Fruit fly (Drosophila melanogaster) whole organism, embryonic: ENCODE results near the gene P58IPK.
A peak's percentile ranks its signal among the peaks of the same experiment; 100 is the strongest.

ENCODE experiments used
- BEAF-32 ChIP-seq: fragments of 200-800 bp; sonication (Bioruptor generic); optimal IDR thresholded peaks from 3 replicates; lab custom pipeline; 2017; ENCODE audit warnings: missing biosample characterization, missing genetic modification characterization, mild to moderate bottlenecking, moderate library complexity, missing genetic modification reagents
- C15 ChIP-seq: fragments of 200-800 bp; sonication (Bioruptor generic); IDR thresholded peaks from 3 replicates; pipeline ENCODE4 v1.3.6; 2022; ENCODE audit warnings: missing biosample characterization, missing genetic modification characterization
- CG10209 ChIP-seq: fragments of 200-800 bp; sonication (Bioruptor generic); optimal IDR thresholded peaks from 3 replicates; lab custom pipeline; 2017; ENCODE audit warnings: missing biosample characterization, mild to moderate bottlenecking, missing genetic modification characterization, missing genetic modification reagents
- CG11085 ChIP-seq: fragments of 200-800 bp; sonication (Bioruptor generic); IDR thresholded peaks from 2 replicates; pipeline ENCODE4 v1.3.6; 2022; ENCODE audit warnings: missing biosample characterization, missing genetic modification characterization
- CG11456 ChIP-seq: fragments of 200-800 bp; sonication (Bioruptor generic); IDR thresholded peaks from 3 replicates; pipeline ENCODE4 v1.3.6; 2022; ENCODE audit warnings: missing biosample characterization, missing genetic modification characterization
- CG12071 ChIP-seq: fragments of 200-800 bp; sonication (Bioruptor generic); optimal IDR thresholded peaks from 3 replicates; lab custom pipeline; 2018; ENCODE audit warnings: missing biosample characterization, mild to moderate bottlenecking, missing genetic modification characterization
- CG12155 ChIP-seq: fragments of 200-800 bp; sonication (Bioruptor generic); optimal IDR thresholded peaks from 3 replicates; lab custom pipeline; 2016; ENCODE audit warnings: missing biosample characterization, missing genetic modification characterization
- CG12236 ChIP-seq: fragments of 200-800 bp; sonication (Bioruptor generic); optimal IDR thresholded peaks from 2 replicates; lab custom pipeline; 2016; ENCODE audit warnings: missing biosample characterization, missing genetic modification characterization
- CG13624 ChIP-seq: fragments of 200-800 bp; sonication (Bioruptor generic); optimal IDR thresholded peaks from 2 replicates; lab custom pipeline; 2016; ENCODE audit warnings: missing biosample characterization, missing genetic modification characterization
- CG14050 ChIP-seq: fragments of 200-800 bp; sonication (Bioruptor generic); IDR thresholded peaks from 3 replicates; pipeline ENCODE4 v1.3.6; 2022; ENCODE audit warnings: missing biosample characterization, missing genetic modification characterization
- CG1529 ChIP-seq: fragments of 200-800 bp; sonication (Bioruptor generic); optimal IDR thresholded peaks from 3 replicates; lab custom pipeline; 2018; ENCODE audit warnings: missing biosample characterization, missing genetic modification characterization
- CG1603 ChIP-seq: fragments of 200-800 bp; sonication (Bioruptor generic); optimal IDR thresholded peaks from 2 replicates; lab custom pipeline; 2019; ENCODE audit warnings: missing biosample characterization, mild to moderate bottlenecking, missing genetic modification characterization, moderate library complexity
- CG16863 ChIP-seq: fragments of 200-800 bp; sonication (Bioruptor generic); optimal IDR thresholded peaks from 3 replicates; lab custom pipeline; 2016; ENCODE audit warnings: missing biosample characterization, missing genetic modification characterization
- CG17385 ChIP-seq: fragments of 200-800 bp; sonication (Bioruptor generic); optimal IDR thresholded peaks from 3 replicates; lab custom pipeline; 2018; ENCODE audit warnings: missing biosample characterization, mild to moderate bottlenecking, missing genetic modification characterization
- CG18599 ChIP-seq: fragments of 200-800 bp; sonication (Bioruptor generic); optimal IDR thresholded peaks from 3 replicates; lab custom pipeline; 2017; ENCODE audit warnings: missing biosample characterization, missing genetic modification characterization, mild to moderate bottlenecking, moderate library complexity, missing genetic modification reagents
- CG2129 ChIP-seq: fragments of 200-800 bp; sonication (Bioruptor generic); IDR thresholded peaks from 2 replicates; pipeline ENCODE4 v1.3.6; 2022; ENCODE audit warnings: missing biosample characterization, missing genetic modification characterization; ENCODE audit not compliant: partially characterized antibody
- CG2889 ChIP-seq: fragments of 200-800 bp; sonication (Bioruptor generic); IDR thresholded peaks from 3 replicates; pipeline ENCODE4 v1.3.6; 2022; ENCODE audit warnings: missing biosample characterization, missing genetic modification characterization
- CG33557 ChIP-seq: fragments of 200-800 bp; sonication (Bioruptor generic); optimal IDR thresholded peaks from 2 replicates; lab custom pipeline; 2019; ENCODE audit warnings: missing biosample characterization, mild to moderate bottlenecking, missing genetic modification characterization, moderate library complexity
- CG3407 ChIP-seq: fragments of 200-800 bp; sonication (Bioruptor generic); optimal IDR thresholded peaks from 2 replicates; lab custom pipeline; 2018; ENCODE audit warnings: missing biosample characterization, mild to moderate bottlenecking, missing genetic modification characterization
- CG3995 ChIP-seq: fragments of 200-800 bp; sonication (Bioruptor generic); optimal IDR thresholded peaks from 3 replicates; lab custom pipeline; 2016; ENCODE audit warnings: missing biosample characterization, missing genetic modification characterization
- CG4730 ChIP-seq: fragments of 200-800 bp; sonication (Bioruptor generic); IDR thresholded peaks from 2 replicates; pipeline ENCODE4 v1.3.6; 2022; ENCODE audit warnings: missing biosample characterization, missing genetic modification characterization
- CG4820 ChIP-seq: fragments of 200-800 bp; sonication (Bioruptor generic); optimal IDR thresholded peaks from 3 replicates; lab custom pipeline; 2016; ENCODE audit warnings: missing biosample characterization, missing genetic modification characterization
- CG7372 ChIP-seq: fragments of 200-800 bp; sonication (Bioruptor generic); IDR thresholded peaks from 2 replicates; pipeline ENCODE4 v1.3.6; 2022; ENCODE audit warnings: missing biosample characterization, missing genetic modification characterization
- CG8290 ChIP-seq, 3 experiments: fragments of 200-800 bp; sonication (Bioruptor generic); optimal IDR thresholded peaks; 2 replicates each; lab custom pipeline; 2016 to 2019; ENCODE audit warnings: missing biosample characterization in 3 of 3, missing genetic modification characterization in 3 of 3, mild to moderate bottlenecking in 2 of 3, moderate library complexity in 1 of 3
- CG9437 ChIP-seq: fragments of 200-800 bp; sonication (Bioruptor generic); optimal IDR thresholded peaks from 2 replicates; lab custom pipeline; 2018; ENCODE audit warnings: missing biosample characterization, mild to moderate bottlenecking, missing genetic modification characterization
- CG9797 ChIP-seq: fragments of 200-800 bp; sonication (Bioruptor generic); optimal IDR thresholded peaks from 3 replicates; lab custom pipeline; 2018; ENCODE audit warnings: missing biosample characterization, mild to moderate bottlenecking, missing genetic modification characterization
- D19B ChIP-seq: fragments of 200-800 bp; sonication (Bioruptor generic); optimal IDR thresholded peaks from 2 replicates; lab custom pipeline; 2017; ENCODE audit warnings: missing biosample characterization, mild to moderate bottlenecking, missing genetic modification characterization
- Dad ChIP-seq: fragments of 200-800 bp; sonication (Bioruptor generic); optimal IDR thresholded peaks from 3 replicates; lab custom pipeline; 2016; ENCODE audit warnings: missing biosample characterization, missing genetic modification characterization
- Hey ChIP-seq: fragments of 200-800 bp; sonication (Bioruptor generic); optimal IDR thresholded peaks from 3 replicates; lab custom pipeline; 2018; ENCODE audit warnings: missing biosample characterization, mild to moderate bottlenecking, missing genetic modification characterization
- Hr3 ChIP-seq: fragments of 200-800 bp; sonication (Bioruptor generic); optimal IDR thresholded peaks from 3 replicates; lab custom pipeline; 2016; ENCODE audit warnings: missing biosample characterization, missing genetic modification characterization
- Mrtf ChIP-seq: fragments of 200-800 bp; sonication (Bioruptor generic); IDR thresholded peaks from 3 replicates; pipeline ENCODE4 v1.3.6; 2022; ENCODE audit warnings: missing biosample characterization, missing genetic modification characterization
- NC2β ChIP-seq: fragments of 200-800 bp; sonication (Bioruptor generic); optimal IDR thresholded peaks from 2 replicates; lab custom pipeline; 2016; ENCODE audit warnings: missing biosample characterization, missing genetic modification characterization
- NFAT ChIP-seq: fragments of 200-800 bp; sonication (Bioruptor generic); IDR thresholded peaks from 2 replicates; pipeline ENCODE4 v1.3.6; 2022; ENCODE audit warnings: missing biosample characterization, missing genetic modification characterization
- Neu2 ChIP-seq: fragments of 200-800 bp; sonication (Bioruptor generic); optimal IDR thresholded peaks from 3 replicates; lab custom pipeline; 2016; ENCODE audit warnings: missing biosample characterization, missing genetic modification characterization, borderline replicate concordance
- Pdp1 ChIP-seq, 2 experiments: fragments of 200-800 bp; sonication (Bioruptor generic); optimal IDR thresholded peaks; 3 replicates each; lab custom pipeline; 2016; ENCODE audit warnings: missing biosample characterization in 2 of 2, missing genetic modification characterization in 2 of 2, mild to moderate bottlenecking in 1 of 2, moderate library complexity in 1 of 2
- abd-A ChIP-seq: fragments of 200-800 bp; sonication (Bioruptor generic); optimal IDR thresholded peaks from 3 replicates; lab custom pipeline; 2019; ENCODE audit warnings: missing biosample characterization, mild to moderate bottlenecking, missing genetic modification characterization, moderate library complexity
- chif ChIP-seq, 2 experiments: fragments of 200-800 bp; sonication (Bioruptor generic); optimal IDR thresholded peaks; 3 replicates each; lab custom pipeline; 2016; ENCODE audit warnings: missing biosample characterization in 2 of 2, missing genetic modification characterization in 2 of 2
- corto ChIP-seq: fragments of 200-800 bp; sonication (Bioruptor generic); optimal IDR thresholded peaks from 2 replicates; lab custom pipeline; 2016; ENCODE audit warnings: missing biosample characterization, mild to moderate bottlenecking, missing genetic modification characterization, moderate library complexity
- dan ChIP-seq: fragments of 200-800 bp; sonication (Bioruptor generic); IDR thresholded peaks from 2 replicates; pipeline ENCODE4 v1.3.6; 2022; ENCODE audit warnings: missing biosample characterization, missing genetic modification characterization
- ewg ChIP-seq: fragments of 200-800 bp; sonication (Bioruptor generic); optimal IDR thresholded peaks from 3 replicates; lab custom pipeline; 2017; ENCODE audit warnings: mild to moderate bottlenecking, missing biosample characterization, missing genetic modification reagents, missing genetic modification characterization
- gce ChIP-seq: fragments of 200-800 bp; sonication (Bioruptor generic); IDR thresholded peaks from 3 replicates; pipeline ENCODE4 v1.3.6; 2022; ENCODE audit warnings: missing biosample characterization, missing genetic modification characterization
- ham ChIP-seq: fragments of 200-800 bp; sonication (Bioruptor generic); IDR thresholded peaks from 2 replicates; pipeline ENCODE4 v1.3.6; 2022; ENCODE audit warnings: missing biosample characterization, missing genetic modification characterization
- inv ChIP-seq: fragments of 200-800 bp; sonication (Bioruptor generic); IDR thresholded peaks from 2 replicates; pipeline ENCODE4 v1.3.6; 2022; ENCODE audit warnings: missing biosample characterization, missing genetic modification characterization; ENCODE audit not compliant: partially characterized antibody
- ken ChIP-seq: fragments of 200-800 bp; sonication (Bioruptor generic); IDR thresholded peaks from 3 replicates; pipeline ENCODE4 v1.3.6; 2022; ENCODE audit warnings: missing biosample characterization, missing genetic modification characterization
- nom ChIP-seq: fragments of 200-800 bp; sonication (Bioruptor generic); optimal IDR thresholded peaks from 2 replicates; lab custom pipeline; 2017; ENCODE audit warnings: missing biosample characterization, missing genetic modification characterization, mild to moderate bottlenecking, moderate library complexity, missing genetic modification reagents
- otp ChIP-seq: fragments of 200-800 bp; sonication (Bioruptor generic); IDR thresholded peaks from 3 replicates; pipeline ENCODE4, ENCODE4 v1.3.6; 2022; ENCODE audit warnings: missing biosample characterization, missing genetic modification characterization
- sens ChIP-seq: fragments of 200-800 bp; sonication (Bioruptor generic); peaks from one replicate; lab custom pipeline; 2016; ENCODE audit warnings: missing biosample characterization, missing genetic modification characterization
- sisA ChIP-seq: fragments of 200-800 bp; sonication (Bioruptor generic); IDR thresholded peaks from 2 replicates; pipeline ENCODE4 v1.3.6; 2022; ENCODE audit warnings: missing biosample characterization, missing genetic modification characterization
- slbo ChIP-seq: fragments of 200-800 bp; sonication (Bioruptor generic); IDR thresholded peaks from 2 replicates; pipeline ENCODE4 v1.3.6; 2022; ENCODE audit warnings: missing biosample characterization, missing genetic modification characterization
- twi ChIP-seq: fragments of 200-800 bp; optimal IDR thresholded peaks from 2 replicates; lab custom pipeline; 2019; ENCODE audit warnings: missing biosample characterization, mild to moderate bottlenecking, missing genetic modification characterization, moderate library complexity

The P58IPK gene

DNA sequence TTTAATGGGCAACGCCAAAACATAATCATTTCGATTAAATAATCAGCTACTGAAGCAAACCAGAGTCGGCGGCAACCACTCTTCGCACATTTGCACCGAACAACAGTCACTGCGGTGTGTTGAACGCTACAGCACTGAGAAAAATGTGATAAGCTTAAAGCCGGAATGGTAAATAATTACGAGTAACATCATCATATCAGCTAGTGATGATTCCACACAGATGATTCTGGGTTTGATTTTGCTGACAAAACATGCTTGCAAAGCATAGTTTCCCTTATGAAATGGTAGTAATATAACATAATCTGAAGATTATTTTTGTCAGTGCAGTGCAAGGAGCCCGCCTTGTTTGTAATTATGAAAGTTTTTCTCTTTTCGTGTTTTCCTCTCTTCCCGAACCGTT lies 11.4 kb downstream of the P58IPK start (continued):
- TF ChIP-seq ham (GFP tag; lab: Robert Waterston, UW), result no peak
- TF ChIP-seq CG13624 (GFP tag; lab: Kevin White, UChicago), result no peak
- peak; percentile 51 for TF ChIP-seq CG33557 (GFP tag; lab: Kevin White, UChicago)
- peak; percentile 8; the same call in 1 of the 2 replicates for TF ChIP-seq slbo (GFP tag; lab: Robert Waterston, UW)
- peak; percentile 40 for TF ChIP-seq NC2β (GFP tag; lab: Kevin White, UChicago)
- peak; percentile 52 for TF ChIP-seq CG1529 (GFP tag; lab: Kevin White, UChicago)
- TF ChIP-seq NFAT (GFP tag; lab: Robert Waterston, UW), result no peak
- peak; percentile 32 for TF ChIP-seq Hr3 (GFP tag; lab: Kevin White, UChicago)
- TF ChIP-seq Pdp1 (GFP tag; optimal IDR thresholded peaks at IDR 0.05; lab: Kevin White, UChicago), result peak in 1 of 2 experiments; percentile 32
- TF ChIP-seq ewg (GFP tag; lab: Kevin White, UChicago), result peak; percentile 48
- peak; percentile 58 for TF ChIP-seq CG10209 (GFP tag; lab: Kevin White, UChicago)
- TF ChIP-seq CG16863 (GFP tag; lab: Kevin White, UChicago), result peak; percentile 59
- TF ChIP-seq CG3407 (GFP tag; lab: Kevin White, UChicago), result peak; percentile 54
- TF ChIP-seq CG11085 (GFP tag; lab: Robert Waterston, UW), result no peak
- no peak for TF ChIP-seq CG3995 (GFP tag; lab: Kevin White, UChicago)
- TF ChIP-seq CG4730 (GFP tag; lab: Robert Waterston, UW), result no peak
- TF ChIP-seq CG11456, result peak; percentile 8; the same call in 1 of the 3 replicates
- TF ChIP-seq Mrtf (GFP tag; lab: Robert Waterston, UW), result 0 out of 3 replicates have a peak, but pooled peaks have one; percentile 18
- peak; percentile 58; the same call in 1 of the 2 replicates for TF ChIP-seq sisA (GFP tag; lab: Robert Waterston, UW)
- TF ChIP-seq CG12155 (GFP tag; lab: Kevin White, UChicago), result no peak
- no peak for TF ChIP-seq Neu2 (GFP tag; lab: Kevin White, UChicago)
- peak; percentile 50 for TF ChIP-seq CG12071
- TF ChIP-seq D19B (GFP tag; lab: Kevin White, UChicago), result no peak
- TF ChIP-seq C15 (GFP tag; lab: Robert Waterston, UW), result no peak
- TF ChIP-seq Hey, result no peak
- TF ChIP-seq CG4820 (GFP tag; lab: Kevin White, UChicago), result peak; percentile 71
- peak; percentile 56 to 76 for TF ChIP-seq chif (GFP tag; optimal IDR thresholded peaks at IDR 0.05; lab: Kevin White, UChicago)
- no peak for TF ChIP-seq CG7372 (GFP tag; lab: Robert Waterston, UW)
- no peak for TF ChIP-seq CG9437 (GFP tag; lab: Kevin White, UChicago)
- TF ChIP-seq dan, result no peak
- peak; percentile 51 for TF ChIP-seq CG17385
- TF ChIP-seq CG18599 (GFP tag; lab: Kevin White, UChicago), result no peak
- no peak for TF ChIP-seq gce
- TF ChIP-seq CG1603 (tag; lab: Kevin White, UChicago), result peak; percentile 82
- TF ChIP-seq nom, result no peak
- TF ChIP-seq corto (GFP tag; lab: Kevin White, UChicago), result no peak
- peak; percentile 9 for TF ChIP-seq twi
- TF ChIP-seq inv (GFP tag; lab: Robert Waterston, UW), result no peak
- no peak; the same call in 2 of the 3 replicates for TF ChIP-seq ken (GFP tag; lab: Robert Waterston, UW)
- peak; percentile 92 for TF ChIP-seq sens (GFP tag; lab: Kevin White, UChicago)
- TF ChIP-seq CG2889 (GFP tag; lab: Robert Waterston, UW), result no peak
- no peak for TF ChIP-seq Dad (GFP tag; lab: Kevin White, UChicago)
- TF ChIP-seq CG12236 (GFP tag; lab: Kevin White, UChicago), result peak; percentile 26
- no peak for TF ChIP-seq CG8290 (GFP tag; optimal IDR thresholded peaks at IDR 0.05; lab: Kevin White, UChicago)
- TF ChIP-seq CG8290 (tag; optimal IDR thresholded peaks at IDR 0.05; lab: Kevin White, UChicago), result peak in 1 of 2 experiments; percentile 61
- TF ChIP-seq CG14050, result no peak
- TF ChIP-seq CG2129 (GFP tag; lab: Robert Waterston, UW), result no peak
- TF ChIP-seq CG9797 (GFP tag; lab: Kevin White, UChicago), result no peak
- no peak for TF ChIP-seq BEAF-32 (GFP tag; lab: Kevin White, UChicago)
- TF ChIP-seq abd-A (tag; lab: Kevin White, UChicago), result no peak
- TF ChIP-seq otp (GFP tag; lab: Robert Waterston, UW), result no peak
